Worm (Caenorhabditis elegans): ENCODE results near the gene lgc-1.

DNA sequence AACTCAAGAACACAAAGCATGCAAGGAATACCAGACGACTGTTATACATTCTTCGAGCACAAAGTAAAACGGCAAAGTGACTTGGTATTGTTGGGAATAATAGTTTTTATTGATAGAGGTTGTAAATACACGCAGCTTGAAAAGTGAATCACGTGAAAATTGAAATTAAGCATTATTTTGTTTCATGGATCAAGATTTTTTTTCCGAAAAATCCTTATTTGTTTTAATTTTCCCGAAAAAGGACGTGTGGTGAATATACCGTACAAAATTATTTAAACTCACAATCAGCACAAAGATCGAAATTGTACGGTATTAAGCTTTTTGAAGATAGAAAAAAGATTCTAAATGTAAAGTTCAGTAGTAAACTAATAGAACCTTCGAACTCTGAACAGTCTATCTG, 25.0 kb upstream of the lgc-1 start, which contains the start of gene clc-18:
- TF ChIP-seq elt-2 (tag; optimal IDR thresholded peaks at IDR 0.05) (no peak), fkh-10 (GFP tag; optimal IDR thresholded peaks at IDR 0.05) (no peak), hlh-30 (tag; optimal IDR thresholded peaks at IDR 0.05; ENCODE audit: insufficient read depth) (no peak), nhr-232 (tag; optimal IDR thresholded peaks at IDR 0.05) (no peak)

Data from whole organism, late embryonic.